Worm (Caenorhabditis elegans): ENCODE measurements around the gene D1005.10.

- TF ChIP-seq unc-130 (tag; optimal IDR thresholded peaks at IDR 0.05) (no peak), nhr-12 (tag; optimal IDR thresholded peaks at IDR 0.05) (no peak), pqm-1 (tag; optimal IDR thresholded peaks at IDR 0.05) (no peak), efl-3 (GFP tag; optimal IDR thresholded peaks at IDR 0.05) (no peak), isw-1 (GFP tag; IDR thresholded peaks at IDR 0.05) (no peak), tbx-2 (tag; optimal IDR thresholded peaks at IDR 0.05) (no peak), egl-27 (tag; optimal IDR thresholded peaks at IDR 0.05) (no peak), pag-3 (tag; optimal IDR thresholded peaks at IDR 0.05; ENCODE audit: borderline replicate concordance, insufficient read depth) (no peak), fkh-8 (tag; optimal IDR thresholded peaks at IDR 0.05) (no peak), ama-1 (optimal IDR thresholded peaks at IDR 0.05) (no peak), elt-2 (tag; optimal IDR thresholded peaks at IDR 0.05) (no peak), lin-13 (GFP tag; optimal IDR thresholded peaks at IDR 0.05) (no peak), snu-23 (GFP tag; optimal IDR thresholded peaks at IDR 0.05) (no peak), nhr-84 (tag; optimal IDR thresholded peaks at IDR 0.05) (no peak)
Measured at ce11 chrX:1535261-1535660, 49.3 kb upstream of the D1005.10 start, which contains the start of gene K06A9.3.
